Fruit fly (Drosophila melanogaster): ENCODE measurements around the gene alpha-PheRS.

DNA sequence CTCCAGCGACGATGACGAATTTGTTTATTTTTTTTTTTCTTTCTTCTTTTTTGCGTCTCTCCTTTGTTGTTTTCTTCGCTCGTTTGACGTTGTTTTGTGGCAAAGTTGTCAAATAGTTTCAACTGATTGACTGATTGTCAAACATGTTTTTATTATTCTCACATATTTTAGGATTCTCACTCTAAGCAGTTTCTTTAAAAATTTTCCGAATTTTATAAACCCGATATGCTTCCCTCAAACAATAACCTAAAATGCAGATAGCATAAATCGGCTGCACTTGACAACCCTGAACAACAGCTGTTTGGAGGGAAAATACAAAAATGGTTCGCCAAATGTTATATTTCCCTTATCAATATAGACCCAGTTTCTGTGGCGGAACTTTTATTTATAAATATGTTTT, 1.9 kb downstream of the alpha-PheRS start, which contains the start of gene CG17982:
- TF ChIP-seq CG4496 (GFP tag; IDR thresholded peaks at IDR 0.05) (peak; percentile 93), CG13204 (GFP tag; optimal IDR thresholded peaks at IDR 0.05) (no peak), CG32121 (GFP tag; IDR thresholded peaks at IDR 0.05) (peak; percentile 85), CG8301 (tag; optimal IDR thresholded peaks at IDR 0.05) (peak; percentile 83), EcR (GFP tag; optimal IDR thresholded peaks at IDR 0.05) (no peak), CG10348 (GFP tag; IDR thresholded peaks at IDR 0.05) (peak; percentile 18; the same call in 1 of the 2 replicates), Snoo (tag; optimal IDR thresholded peaks at IDR 0.05) (peak; percentile 87), CG9948 (tag; optimal IDR thresholded peaks at IDR 0.05) (peak; percentile 81)

All from whole organism, pupa.